Worm (Caenorhabditis elegans) whole organism, L1 larva: ENCODE results near the gene T22F3.8.

Experiments used
- blmp-1 ChIP-seq: fragments of 150-350 bp; optimal IDR thresholded peaks from 2 replicates; lab custom pipeline; 2014; ENCODE audit warnings: missing biosample characterization, missing genetic modification characterization
- elt-2 ChIP-seq: sonication (generic microtip); optimal IDR thresholded peaks from 2 replicates; lab custom pipeline; 2016; ENCODE audit warnings: missing genetic modification characterization, mild to moderate bottlenecking, inconsistent platforms, missing compliant biosample characterization, missing genetic modification reagents
- nhr-77 ChIP-seq: fragments of 150-350 bp; optimal IDR thresholded peaks from 2 replicates; lab custom pipeline; 2014; ENCODE audit warnings: missing biosample characterization, missing genetic modification characterization
- unc-62 ChIP-seq: fragments of 150-350 bp; optimal IDR thresholded peaks from 2 replicates; lab custom pipeline; 2014; ENCODE audit warnings: missing biosample characterization, missing genetic modification reagents, missing genetic modification characterization

ce11 chrV:3634293-3635016 lies 29.2 kb upstream of the T22F3.8 start:
- TF ChIP-seq nhr-77 (tag; lab: Kevin White, UChicago) (no peak), unc-62 (no peak), blmp-1 (tag; lab: Kevin White, UChicago) (no peak), elt-2 (tag; lab: Kevin White, UChicago) (peak; percentile 92)
